Worm (Caenorhabditis elegans) whole organism, L4/young adult: ENCODE measurements around the gene srw-4.

Experiments used
- W03F9.2 ChIP-seq: fragments of 150-350 bp; optimal IDR thresholded peaks from 2 replicates; lab custom pipeline; 2014; ENCODE audit warnings: missing biosample characterization, missing genetic modification characterization
- dao-5 ChIP-seq: sonication (generic microtip); optimal IDR thresholded peaks from 2 replicates; lab custom pipeline; 2016; ENCODE audit warnings: missing genotype, missing genetic modification characterization, moderate library complexity, missing compliant biosample characterization
- him-1 ChIP-seq: sonication (generic microtip); optimal IDR thresholded peaks from 2 replicates; lab custom pipeline; 2016; ENCODE audit warnings: missing genotype, missing genetic modification reagents, missing genetic modification characterization, missing compliant biosample characterization

DNA sequence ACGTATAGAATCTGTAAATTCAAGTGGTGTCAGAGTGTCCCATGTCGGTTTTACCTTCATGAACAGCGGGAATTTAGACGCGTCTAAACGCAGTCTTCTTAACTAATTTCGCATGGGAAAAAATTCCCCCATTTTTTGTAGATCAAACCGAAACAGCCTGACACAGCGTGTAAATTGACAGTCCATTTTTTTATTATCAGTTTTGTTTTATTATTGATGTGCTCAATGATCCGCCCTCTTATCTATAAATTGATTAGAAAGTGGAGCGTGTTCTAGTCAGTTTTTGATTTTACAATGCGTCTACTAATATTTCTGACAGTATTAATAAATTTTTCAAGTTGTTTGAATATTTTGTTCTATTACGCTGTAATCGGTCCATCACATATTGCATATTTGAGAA is 39.5 kb downstream of the srw-4 start, which contains the start of gene ugt-53:
- no peak for TF ChIP-seq dao-5 (tag; lab: Kevin White, UChicago)
- no peak for TF ChIP-seq him-1 (tag; lab: Kevin White, UChicago)
- no peak for TF ChIP-seq W03F9.2 (tag; lab: Kevin White, UChicago)
